Fruit fly (Drosophila melanogaster) whole organism, pupa: ENCODE data around the gene spartin.

Experiments
- CG10348 ChIP-seq: fragments of 200-800 bp; sonication (Bioruptor generic); IDR thresholded peaks from 2 replicates; pipeline ENCODE4 v1.3.6; 2022; ENCODE audit warnings: missing biosample characterization, missing genetic modification characterization
- CG12605 ChIP-seq: fragments of 200-800 bp; sonication (Bioruptor generic); IDR thresholded peaks from 2 replicates; pipeline ENCODE4 v1.3.6; 2022; ENCODE audit warnings: missing biosample characterization, missing genetic modification characterization
- CG13204 ChIP-seq: fragments of 200-800 bp; sonication (Bioruptor generic); optimal IDR thresholded peaks from 2 replicates; lab custom pipeline; 2018; ENCODE audit warnings: missing biosample characterization, mild to moderate bottlenecking, missing genetic modification characterization, moderate library complexity
- CG14655 ChIP-seq: fragments of 200-800 bp; sonication (Bioruptor generic); optimal IDR thresholded peaks from 3 replicates; lab custom pipeline; 2017; ENCODE audit warnings: mild to moderate bottlenecking, missing biosample characterization, missing genetic modification reagents, missing genetic modification characterization
- CG15710 ChIP-seq: fragments of 200-800 bp; sonication (Bioruptor generic); optimal IDR thresholded peaks from 2 replicates; lab custom pipeline; 2018; ENCODE audit warnings: missing biosample characterization, mild to moderate bottlenecking, missing genetic modification characterization, moderate library complexity
- CG17806 ChIP-seq: fragments of 200-800 bp; sonication (Bioruptor generic); optimal IDR thresholded peaks from 2 replicates; lab custom pipeline; 2018; ENCODE audit warnings: missing biosample characterization, mild to moderate bottlenecking, missing genetic modification characterization, moderate library complexity
- CG32121 ChIP-seq: fragments of 200-800 bp; sonication (Bioruptor generic); IDR thresholded peaks from 2 replicates; pipeline ENCODE4 v1.3.6; 2022; ENCODE audit warnings: missing biosample characterization, missing genetic modification characterization
- CG34367 ChIP-seq: fragments of 200-800 bp; sonication (Bioruptor generic); optimal IDR thresholded peaks from 2 replicates; lab custom pipeline; 2018; ENCODE audit warnings: missing biosample characterization, mild to moderate bottlenecking, missing genetic modification characterization
- CG4496 ChIP-seq: fragments of 200-800 bp; sonication (Bioruptor generic); IDR thresholded peaks from 3 replicates; pipeline ENCODE4 v1.3.6; 2022; ENCODE audit warnings: missing biosample characterization, missing genetic modification characterization
- CG8159 ChIP-seq: fragments of 200-800 bp; sonication (Bioruptor generic); optimal IDR thresholded peaks from 3 replicates; lab custom pipeline; 2018; ENCODE audit warnings: missing biosample characterization, mild to moderate bottlenecking, missing genetic modification characterization, moderate library complexity
- CG8301 ChIP-seq: fragments of 200-800 bp; sonication (Bioruptor generic); optimal IDR thresholded peaks from 2 replicates; lab custom pipeline; 2018; ENCODE audit warnings: missing biosample characterization, mild to moderate bottlenecking, missing genetic modification characterization
- CG9948 ChIP-seq: fragments of 200-800 bp; sonication (Bioruptor generic); optimal IDR thresholded peaks from 2 replicates; lab custom pipeline; 2018; ENCODE audit warnings: missing biosample characterization, mild to moderate bottlenecking, missing genetic modification characterization, moderate library complexity
- D1 ChIP-seq: fragments of 200-800 bp; sonication (Bioruptor generic); optimal IDR thresholded peaks from 2 replicates; lab custom pipeline; 2018; ENCODE audit warnings: missing biosample characterization, mild to moderate bottlenecking, missing genetic modification characterization, moderate library complexity
- EcR ChIP-seq: fragments of 200-800 bp; sonication (Bioruptor generic); optimal IDR thresholded peaks from 3 replicates; lab custom pipeline; 2019; ENCODE audit warnings: missing biosample characterization, missing genetic modification characterization, mild to moderate bottlenecking, moderate library complexity, missing genetic modification reagents
- Ets98B ChIP-seq: fragments of 200-800 bp; sonication (Bioruptor generic); IDR thresholded peaks from 2 replicates; pipeline ENCODE4 v1.3.6; 2022; ENCODE audit warnings: missing biosample characterization, missing genetic modification characterization
- Pif1A ChIP-seq: fragments of 200-800 bp; sonication (Bioruptor generic); optimal IDR thresholded peaks from 3 replicates; lab custom pipeline; 2016; ENCODE audit warnings: missing biosample characterization, missing genetic modification characterization
- Pif1B ChIP-seq: fragments of 200-800 bp; sonication (Bioruptor generic); optimal IDR thresholded peaks from 3 replicates; lab custom pipeline; 2016; ENCODE audit warnings: missing biosample characterization, missing genetic modification characterization
- Snoo ChIP-seq: fragments of 200-800 bp; sonication (Bioruptor generic); optimal IDR thresholded peaks from 3 replicates; lab custom pipeline; 2017; ENCODE audit warnings: missing biosample characterization, mild to moderate bottlenecking, missing genetic modification characterization, inconsistent platforms
- fd96Ca ChIP-seq: fragments of 200-800 bp; sonication (Bioruptor generic); IDR thresholded peaks from 3 replicates; pipeline ENCODE4 v1.3.6; 2022; ENCODE audit warnings: missing biosample characterization, missing genetic modification characterization
- gl ChIP-seq: fragments of 200-800 bp; sonication (Bioruptor generic); optimal IDR thresholded peaks from 2 replicates; lab custom pipeline; 2018; ENCODE audit warnings: missing biosample characterization, mild to moderate bottlenecking, missing genetic modification characterization
- rn ChIP-seq: fragments of 200-800 bp; sonication (Bioruptor generic); IDR thresholded peaks from 2 replicates; pipeline ENCODE4 v1.3.6; 2022; ENCODE audit warnings: missing biosample characterization, missing genetic modification characterization

The spartin gene

DNA sequence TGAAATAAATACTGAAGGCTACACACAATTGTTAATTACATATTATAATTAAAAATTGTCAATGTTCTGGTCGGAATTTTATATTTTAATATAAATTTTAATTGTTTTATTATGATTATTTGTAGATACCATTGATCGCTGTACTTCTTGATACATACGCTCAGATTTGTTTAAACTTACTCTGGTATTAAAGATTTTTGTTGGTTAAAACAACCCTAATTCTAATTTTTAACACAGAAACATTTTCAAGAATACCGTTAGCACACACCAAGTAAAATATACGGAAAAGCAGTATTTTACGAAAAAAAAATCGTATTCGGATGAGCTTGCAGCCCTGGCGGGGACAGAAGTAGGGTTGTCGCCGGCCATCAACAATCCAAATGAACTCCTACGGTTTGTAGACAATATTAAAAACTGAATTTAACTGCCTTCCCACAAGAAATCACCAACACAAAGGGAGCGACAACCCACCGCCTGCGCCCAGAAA is 12.9 kb upstream of the spartin start, which contains the start of the genes CG9775, MED31 and slx1:
TSS of gene CG9775 (minus strand) at position 223 of the 487 bp plus-strand sequence.
TSS of gene MED31 (plus strand) at position 348 of the 487 bp plus-strand sequence.
TSS of gene slx1 (plus strand) at position 348 of the 487 bp plus-strand sequence.
- TF ChIP-seq EcR (GFP tag; lab: Kevin White, UChicago) (no peak), CG15710 (tag; lab: Kevin White, UChicago) (peak; percentile 78), CG9948 (tag; lab: Kevin White, UChicago) (peak; percentile 75), CG32121 (peak; percentile 84), Ets98B (GFP tag; lab: Robert Waterston, UW) (peak; percentile 75), D1 (tag; lab: Kevin White, UChicago) (peak; percentile 20), CG14655 (no peak), CG8301 (peak; percentile 76), CG34367 (tag; lab: Kevin White, UChicago) (peak; percentile 62), gl (tag; lab: Kevin White, UChicago) (no peak), Pif1B (GFP tag; lab: Kevin White, UChicago) (peak; percentile 29), CG8159 (tag; lab: Kevin White, UChicago) (peak; percentile 84), rn (GFP tag; lab: Robert Waterston, UW) (peak; percentile 76), CG4496 (GFP tag; lab: Robert Waterston, UW) (peak; percentile 80), CG17806 (tag; lab: Kevin White, UChicago) (peak; percentile 81), CG10348 (no peak), Pif1A (peak; percentile 49), Snoo (tag; lab: Kevin White, UChicago) (peak; percentile 74)
- TF ChIP-seq, all 21 proteins: peak for 14

dm6 chr3R:4645457-4646082 is 9.0 kb upstream of the spartin start, which contains the start of the genes Dlip2 and rpk:
TSS of gene Dlip2 (minus strand) at chr3R:4645655.
TSS of gene rpk (plus strand) at chr3R:4645981.
- TF ChIP-seq EcR (GFP tag; lab: Kevin White, UChicago): no peak
- no peak for TF ChIP-seq rn (GFP tag; lab: Robert Waterston, UW)
- TF ChIP-seq CG8301: no peak
- no peak for TF ChIP-seq Pif1A
- TF ChIP-seq CG8159 (tag; lab: Kevin White, UChicago): peak; percentile 1

dm6 chr3R:4649126-4649811 is 5.3 kb upstream of the spartin start, which contains the start of gene Karybeta3:
TSS of gene Karybeta3 (plus strand) at chr3R:4649176.
- TF ChIP-seq CG10348 (peak; percentile 9; the same call in 1 of the 2 replicates), CG8159 (tag; lab: Kevin White, UChicago) (peak; percentile 53), CG17806 (tag; lab: Kevin White, UChicago) (peak; percentile 40), CG12605 (peak; percentile 75), gl (tag; lab: Kevin White, UChicago) (peak; percentile 27), CG9948 (tag; lab: Kevin White, UChicago) (no peak), EcR (GFP tag; lab: Kevin White, UChicago) (peak; percentile 2), CG13204 (GFP tag; lab: Kevin White, UChicago) (no peak), CG34367 (tag; lab: Kevin White, UChicago) (peak; percentile 38), rn (GFP tag; lab: Robert Waterston, UW) (peak; percentile 47; the same call in 1 of the 2 replicates), fd96Ca (GFP tag; lab: Robert Waterston, UW) (peak; percentile 87; the same call in 2 of the 3 replicates), CG15710 (tag; lab: Kevin White, UChicago) (peak; percentile 73), Pif1A (peak; percentile 81), CG14655 (no peak), CG4496 (GFP tag; lab: Robert Waterston, UW) (peak; percentile 89), Snoo (tag; lab: Kevin White, UChicago) (peak; percentile 70), D1 (tag; lab: Kevin White, UChicago) (no peak), Pif1B (GFP tag; lab: Kevin White, UChicago) (no peak), CG32121 (peak; percentile 73), CG8301 (no peak), Ets98B (GFP tag; lab: Robert Waterston, UW) (peak; percentile 85)

dm6 chr3R:4649880-4650493 is 4.6 kb upstream of the spartin start:
- peak; percentile 41; the same call in 1 of the 3 replicates for TF ChIP-seq CG4496 (GFP tag; lab: Robert Waterston, UW)
- TF ChIP-seq Snoo (tag; lab: Kevin White, UChicago): no peak
